Worm (Caenorhabditis elegans): Measurements from ENCODE around the gene T12B3.3.

DNA sequence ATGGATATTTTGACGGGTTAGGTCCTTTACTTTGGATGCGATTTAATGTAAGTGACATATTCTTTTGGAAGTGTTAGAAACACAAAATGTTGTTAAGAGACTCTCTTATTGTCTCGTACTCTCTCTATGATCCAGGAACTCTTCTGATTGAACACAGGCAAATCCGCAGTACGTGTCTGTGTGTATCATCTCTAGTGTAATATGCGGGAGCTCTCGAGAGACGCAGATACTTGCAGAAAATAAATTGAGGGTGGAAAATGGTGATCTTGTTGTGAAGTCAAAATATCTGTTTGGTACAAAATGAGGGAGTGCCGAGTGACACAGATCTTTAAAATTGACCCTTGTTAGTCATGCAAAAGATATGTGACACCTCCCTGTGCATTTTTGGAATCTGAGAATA is 31.7 kb downstream of the T12B3.3 start:
- no peak for TF ChIP-seq ceh-39 (tag; optimal IDR thresholded peaks at IDR 0.05)
- TF ChIP-seq pha-4 (tag; optimal IDR thresholded peaks at IDR 0.05), result no peak
- TF ChIP-seq nhr-12 (tag; optimal IDR thresholded peaks at IDR 0.05), result no peak
- no peak for TF ChIP-seq snpc-4 (tag; optimal IDR thresholded peaks at IDR 0.05)

Data from whole organism, mixed stage, embryonic.